Worm (Caenorhabditis elegans): ENCODE data around the gene K08D10.10.
A peak's percentile ranks its signal among the peaks of the same experiment; 100 is the strongest.

K08D10.10 gene

DNA sequence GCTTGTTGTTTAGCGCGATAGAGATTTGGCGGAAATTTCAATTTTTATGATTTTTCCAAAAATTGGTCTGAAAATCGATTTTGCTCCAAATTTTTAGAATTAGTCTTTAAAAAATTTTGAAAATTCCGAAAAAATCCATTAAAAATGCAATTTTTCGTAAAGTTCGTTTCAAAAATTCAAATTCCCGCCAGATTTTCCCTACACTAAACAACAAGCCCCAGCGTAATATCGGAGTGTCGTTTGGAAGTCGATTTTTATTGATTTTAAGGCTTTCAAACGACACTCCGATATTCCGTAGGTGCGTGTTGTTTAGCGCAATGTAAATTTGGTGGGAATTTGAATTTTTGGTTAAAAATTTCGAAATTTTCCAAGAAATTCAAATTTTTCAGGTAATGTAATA lies 24.6 kb downstream of the K08D10.10 start (continued):
- no peak for TF ChIP-seq repo-1 (tag; optimal IDR thresholded peaks at IDR 0.05)
- TF ChIP-seq egl-44 (GFP tag; IDR thresholded peaks at IDR 0.05), result no peak
- TF ChIP-seq ceh-58 (GFP tag; IDR thresholded peaks at IDR 0.05), result no peak
- TF ChIP-seq D2030.7 (GFP tag; IDR thresholded peaks at IDR 0.05), result peak; percentile 32; the same call in 1 of the 2 replicates
- TF ChIP-seq mcd-1 (GFP tag; IDR thresholded peaks at IDR 0.05), result 0 out of 2 replicates have a peak, but pooled peaks have one; percentile 12
- TF ChIP-seq lin-54 (GFP tag; optimal IDR thresholded peaks at IDR 0.05), result peak; percentile 83
- peak; percentile 50 for TF ChIP-seq F49E8.2 (tag; optimal IDR thresholded peaks at IDR 0.05; ENCODE audit: insufficient read depth)
- TF ChIP-seq aptf-2 (GFP tag; conservative IDR thresholded peaks at IDR 0.05), result no peak
- TF ChIP-seq madf-6 (GFP tag; IDR thresholded peaks at IDR 0.05), result peak; percentile 30; the same call in 1 of the 2 replicates
- TF ChIP-seq ztf-22 (GFP tag; optimal IDR thresholded peaks at IDR 0.05), result no peak

DNA sequence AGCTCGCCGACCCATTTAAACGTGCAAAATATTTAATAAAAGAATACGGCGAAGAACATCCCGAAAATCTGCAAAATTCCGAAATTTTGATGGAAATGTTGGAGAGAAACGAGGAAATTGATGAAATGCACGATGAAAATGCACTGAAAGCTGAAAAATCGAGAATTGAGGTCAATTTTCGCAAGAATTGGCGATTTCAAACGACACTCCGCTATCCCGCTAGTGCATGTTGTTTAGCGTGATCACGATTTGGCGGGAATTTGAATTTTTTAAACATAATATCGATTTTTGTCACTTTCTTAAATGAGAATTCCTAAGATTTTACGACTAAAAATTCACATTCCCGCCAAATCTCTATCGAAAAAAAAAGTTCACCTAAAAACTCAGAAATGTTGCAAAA lies 25.5 kb downstream of the K08D10.10 start:
- TF ChIP-seq egl-44 (GFP tag; IDR thresholded peaks at IDR 0.05) (no peak), nfyb-1 (GFP tag; IDR thresholded peaks at IDR 0.05) (no peak), attf-3 (GFP tag; conservative IDR thresholded peaks at IDR 0.05) (peak; percentile 28; the same call in 1 of the 2 replicates)

DNA sequence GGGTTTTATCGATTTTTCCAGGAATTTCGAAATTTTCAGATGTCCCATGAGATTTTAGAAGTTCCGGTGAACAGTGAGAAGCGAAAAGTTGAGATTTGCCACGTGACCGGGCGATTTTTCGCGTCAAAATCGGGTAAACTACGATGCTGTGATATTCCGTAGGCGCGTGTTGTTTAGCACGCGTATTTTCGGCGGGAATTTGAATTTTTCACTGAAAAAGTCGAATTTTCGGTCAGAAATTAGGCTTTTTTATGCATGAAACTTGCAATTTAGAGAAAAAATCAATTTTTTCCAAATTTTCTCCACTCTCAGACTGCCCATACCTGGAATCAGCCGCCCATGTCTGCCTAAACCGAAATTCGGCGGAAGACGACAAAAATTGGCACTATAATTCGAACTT lies 26.4 kb downstream of the K08D10.10 start, which contains the start of gene tsen-34:
TSS of gene tsen-34 (plus strand) at position 34 of the 400 bp plus-strand sequence.
- 0 out of 2 replicates have a peak, but pooled peaks have one; percentile 6 for TF ChIP-seq mcd-1 (GFP tag; IDR thresholded peaks at IDR 0.05)
- TF ChIP-seq lin-26 (GFP tag; IDR thresholded peaks at IDR 0.05), result 0 out of 2 replicates have a peak, but pooled peaks have one; percentile 16
- no peak for TF ChIP-seq unc-62 (GFP tag; optimal IDR thresholded peaks at IDR 0.05)
- 0 out of 2 replicates have a peak, but pooled peaks have one; percentile 19 for TF ChIP-seq B0336.3 (GFP tag; IDR thresholded peaks at IDR 0.05)

DNA sequence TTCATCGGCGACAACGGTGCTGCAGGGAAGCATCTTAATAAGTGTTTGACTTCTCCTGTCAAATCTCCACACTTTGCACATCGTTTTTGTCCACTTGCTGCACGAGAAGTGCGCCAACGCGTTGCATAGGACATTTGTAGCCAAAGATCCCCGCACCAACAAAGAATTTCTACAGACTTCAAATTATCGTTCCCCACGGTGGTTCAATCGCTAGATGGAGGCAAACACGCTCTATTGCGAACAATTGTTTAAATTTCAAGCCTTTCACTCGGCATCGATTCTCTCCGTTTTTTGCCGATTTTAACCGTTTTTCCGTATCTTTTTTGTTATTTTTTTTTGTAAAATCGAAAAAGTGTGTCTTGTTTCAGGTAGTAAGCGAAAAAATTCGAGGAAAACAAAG lies 28.0 kb downstream of the K08D10.10 start:
- TF ChIP-seq hmg-1.2 (GFP tag; IDR thresholded peaks at IDR 0.05) (peak; percentile 52; the same call in 1 of the 2 replicates), attf-3 (GFP tag; conservative IDR thresholded peaks at IDR 0.05) (0 out of 2 replicates have a peak, but pooled peaks have one; percentile 12), mcd-1 (GFP tag; IDR thresholded peaks at IDR 0.05) (peak; percentile 71)

DNA sequence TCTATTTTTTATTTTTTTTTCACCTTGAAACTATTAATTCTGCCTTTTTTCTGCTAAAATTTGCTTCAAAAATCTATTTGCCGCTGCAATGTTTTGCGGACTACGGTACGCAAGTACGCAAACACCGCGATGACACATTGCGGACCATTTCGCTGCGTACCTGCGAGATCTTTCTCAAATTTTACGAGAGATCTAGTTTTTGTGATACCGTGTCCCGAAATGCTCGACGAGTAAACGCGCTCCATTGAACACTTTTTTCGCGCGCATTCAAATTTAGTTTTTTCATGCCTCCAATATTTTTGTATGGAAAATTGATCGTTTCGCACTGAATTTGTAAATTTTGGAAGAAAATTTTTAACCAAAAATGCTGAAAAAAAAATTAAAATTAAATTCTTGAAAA lies 32.7 kb downstream of the K08D10.10 start:
- TF ChIP-seq K11D2.4 (GFP tag; IDR thresholded peaks at IDR 0.05) (peak; percentile 96), nfyb-1 (GFP tag; IDR thresholded peaks at IDR 0.05) (peak; percentile 98), F33H1.4 (GFP tag; IDR thresholded peaks at IDR 0.05) (peak; percentile 81), hsf-1 (GFP tag; IDR thresholded peaks at IDR 0.05) (peak; percentile 42; the same call in 1 of the 2 replicates), ceh-40 (GFP tag; IDR thresholded peaks at IDR 0.05) (0 out of 2 replicates have a peak, but pooled peaks have one; percentile 25), sea-2 (GFP tag; IDR thresholded peaks at IDR 0.05) (peak; percentile 75; the same call in 1 of the 2 replicates), egl-44 (GFP tag; IDR thresholded peaks at IDR 0.05) (0 out of 2 replicates have a peak, but pooled peaks have one; percentile 45), madf-6 (GFP tag; IDR thresholded peaks at IDR 0.05) (peak; percentile 49), hmg-1.2 (GFP tag; IDR thresholded peaks at IDR 0.05) (peak; percentile 96), ekl-4 (GFP tag; IDR thresholded peaks at IDR 0.05) (peak; percentile 82), ceh-100 (GFP tag; IDR thresholded peaks at IDR 0.05) (peak; percentile 82), cebp-1 (GFP tag; IDR thresholded peaks at IDR 0.05) (peak; percentile 76), cebp-1 (tag; optimal IDR thresholded peaks at IDR 0.05) (peak; percentile 7), let-526 (GFP tag; IDR thresholded peaks at IDR 0.05) (peak; percentile 81), Y79H2A.3 (GFP tag; conservative IDR thresholded peaks at IDR 0.05) (peak; percentile 75; the same call in 1 of the 2 replicates), lin-26 (GFP tag; IDR thresholded peaks at IDR 0.05) (peak; percentile 74; the same call in 1 of the 2 replicates), mcd-1 (GFP tag; IDR thresholded peaks at IDR 0.05) (peak; percentile 100), dox-1 (GFP tag; IDR thresholded peaks at IDR 0.05) (peak; percentile 97), attf-5 (GFP tag; optimal IDR thresholded peaks at IDR 0.05) (peak; percentile 12), Y95B8A.8 (GFP tag; IDR thresholded peaks at IDR 0.05) (peak; percentile 89), rcor-1 (GFP tag; IDR thresholded peaks at IDR 0.05) (peak; percentile 93), ztf-28 (GFP tag; IDR thresholded peaks at IDR 0.05) (0 out of 2 replicates have a peak, but pooled peaks have one; percentile 56), attf-3 (GFP tag; conservative IDR thresholded peaks at IDR 0.05) (peak; percentile 81), lin-40 (tag; optimal IDR thresholded peaks at IDR 0.05) (peak; percentile 23), ztf-6 (GFP tag; IDR thresholded peaks at IDR 0.05) (peak; percentile 80), Y67H2A.10 (GFP tag; conservative IDR thresholded peaks at IDR 0.05) (0 out of 2 replicates have a peak, but pooled peaks have one; percentile 44), D2030.7 (GFP tag; IDR thresholded peaks at IDR 0.05) (peak; percentile 21; the same call in 1 of the 2 replicates), hmg-20 (GFP tag; IDR thresholded peaks at IDR 0.05) (peak; percentile 72), ceh-91 (GFP tag; IDR thresholded peaks at IDR 0.05) (peak; percentile 63; the same call in 1 of the 2 replicates), bed-2 (GFP tag; IDR thresholded peaks at IDR 0.05) (peak; percentile 83)
